Fruit fly (Drosophila melanogaster) whole organism, embryonic: ENCODE data around the gene CG43658.

ENCODE experiments used
- Antp ChIP-seq: fragments of 200-800 bp; sonication (Bioruptor generic); optimal IDR thresholded peaks from 3 replicates; lab custom pipeline; 2016; ENCODE audit warnings: missing biosample characterization, missing genetic modification characterization
- Atf3 ChIP-seq: fragments of 200-800 bp; sonication (Bioruptor generic); optimal IDR thresholded peaks from 3 replicates; lab custom pipeline; 2016; ENCODE audit warnings: missing biosample characterization, missing genetic modification characterization
- Bdp1 ChIP-seq: fragments of 200-800 bp; sonication (Bioruptor generic); optimal IDR thresholded peaks from 3 replicates; lab custom pipeline; 2016; ENCODE audit warnings: missing biosample characterization, missing genetic modification characterization
- Bgb ChIP-seq: fragments of 200-800 bp; sonication (Bioruptor generic); IDR thresholded peaks from 2 replicates; pipeline ENCODE4 v1.3.6; 2022; ENCODE audit warnings: missing biosample characterization, missing genetic modification characterization; ENCODE audit not compliant: partially characterized antibody
- CG10274 ChIP-seq: fragments of 200-800 bp; sonication (Bioruptor generic); optimal IDR thresholded peaks from 3 replicates; lab custom pipeline; 2017; ENCODE audit warnings: missing biosample characterization, mild to moderate bottlenecking, missing genetic modification characterization
- CG11247 ChIP-seq: fragments of 200-800 bp; sonication (Bioruptor generic); IDR thresholded peaks from 2 replicates; pipeline ENCODE4 v1.3.6; 2022; ENCODE audit warnings: missing biosample characterization, missing genetic modification characterization
- CG13123 ChIP-seq: fragments of 200-800 bp; sonication (Bioruptor generic); optimal IDR thresholded peaks from 2 replicates; lab custom pipeline; 2016; ENCODE audit warnings: missing biosample characterization, missing genetic modification characterization
- CG14667 ChIP-seq: fragments of 200-800 bp; sonication (Bioruptor generic); IDR thresholded peaks from 2 replicates; pipeline ENCODE4 v1.3.6; 2022; ENCODE audit warnings: missing biosample characterization, missing genetic modification characterization
- CG1792 ChIP-seq: fragments of 200-800 bp; sonication (Bioruptor generic); optimal IDR thresholded peaks from 2 replicates; lab custom pipeline; 2016; ENCODE audit warnings: missing biosample characterization, missing genetic modification characterization
- CG18764 ChIP-seq: fragments of 200-800 bp; sonication (Bioruptor generic); optimal IDR thresholded peaks from 3 replicates; lab custom pipeline; 2016; ENCODE audit warnings: missing biosample characterization, missing genetic modification characterization
- CG2116 ChIP-seq: fragments of 200-800 bp; sonication (Bioruptor generic); optimal IDR thresholded peaks from 3 replicates; lab custom pipeline; 2018; ENCODE audit warnings: missing biosample characterization, mild to moderate bottlenecking, missing genetic modification characterization
- CG2202 ChIP-seq: fragments of 200-800 bp; sonication (Bioruptor generic); optimal IDR thresholded peaks from 2 replicates; lab custom pipeline; 2018; ENCODE audit warnings: missing biosample characterization, mild to moderate bottlenecking, missing genetic modification characterization
- CG32772 ChIP-seq: fragments of 200-800 bp; sonication (Bioruptor generic); IDR thresholded peaks from 2 replicates; pipeline ENCODE4 v1.3.6; 2022; ENCODE audit warnings: missing biosample characterization, missing genetic modification characterization
- CG3281 ChIP-seq: fragments of 200-800 bp; sonication (Bioruptor generic); optimal IDR thresholded peaks from 3 replicates; lab custom pipeline; 2017; ENCODE audit warnings: missing biosample characterization, mild to moderate bottlenecking, missing genetic modification characterization
- CG33557 ChIP-seq: fragments of 200-800 bp; sonication (Bioruptor generic); optimal IDR thresholded peaks from 2 replicates; lab custom pipeline; 2019; ENCODE audit warnings: missing biosample characterization, mild to moderate bottlenecking, missing genetic modification characterization, moderate library complexity
- CG6175 ChIP-seq: fragments of 200-800 bp; sonication (Bioruptor generic); IDR thresholded peaks from 3 replicates; pipeline ENCODE4 v1.3.6; 2022; ENCODE audit warnings: missing biosample characterization, missing genetic modification characterization
- CG7963 ChIP-seq: fragments of 200-800 bp; sonication (Bioruptor generic); IDR thresholded peaks from 3 replicates; pipeline ENCODE4 v1.3.6; 2022; ENCODE audit warnings: missing biosample characterization, missing genetic modification characterization; ENCODE audit not compliant: partially characterized antibody
- CG8290 ChIP-seq, 3 experiments: fragments of 200-800 bp; sonication (Bioruptor generic); optimal IDR thresholded peaks; 2 replicates each; lab custom pipeline; 2016 to 2019; ENCODE audit warnings: missing biosample characterization in 3 of 3, missing genetic modification characterization in 3 of 3, mild to moderate bottlenecking in 2 of 3, moderate library complexity in 1 of 3
- CG8388 ChIP-seq: fragments of 200-800 bp; sonication (Bioruptor generic); optimal IDR thresholded peaks from 2 replicates; lab custom pipeline; 2019; ENCODE audit warnings: missing biosample characterization, mild to moderate bottlenecking, missing genetic modification characterization, moderate library complexity
- CG9437 ChIP-seq: fragments of 200-800 bp; sonication (Bioruptor generic); optimal IDR thresholded peaks from 2 replicates; lab custom pipeline; 2018; ENCODE audit warnings: missing biosample characterization, mild to moderate bottlenecking, missing genetic modification characterization
- CG9609 ChIP-seq: fragments of 200-800 bp; sonication (Bioruptor generic); optimal IDR thresholded peaks from 3 replicates; lab custom pipeline; 2016; ENCODE audit warnings: missing biosample characterization, missing genetic modification characterization
- CoRest ChIP-seq: fragments of 200-800 bp; sonication (Bioruptor generic); optimal IDR thresholded peaks from 3 replicates; lab custom pipeline; 2018; ENCODE audit warnings: missing biosample characterization, mild to moderate bottlenecking, missing genetic modification characterization, moderate library complexity
- CrebB ChIP-seq: fragments of 200-800 bp; sonication (Bioruptor generic); optimal IDR thresholded peaks from 3 replicates; lab custom pipeline; 2018; ENCODE audit warnings: missing biosample characterization, mild to moderate bottlenecking, missing genetic modification characterization
- Dref ChIP-seq: fragments of 200-800 bp; sonication (Bioruptor generic); IDR thresholded peaks from 2 replicates; pipeline ENCODE4 v1.3.6; 2022; ENCODE audit warnings: missing biosample characterization, missing genetic modification characterization
- Lhr ChIP-seq: fragments of 200-800 bp; sonication (Bioruptor generic); optimal IDR thresholded peaks from 3 replicates; lab custom pipeline; 2017; ENCODE audit warnings: mild to moderate bottlenecking, missing biosample characterization, missing genetic modification reagents, missing genetic modification characterization
- Lim3 ChIP-seq: fragments of 200-800 bp; sonication (Bioruptor generic); IDR thresholded peaks from 2 replicates; pipeline ENCODE4 v1.3.6; 2022; ENCODE audit warnings: missing biosample characterization, missing genetic modification characterization
- Pdp1 ChIP-seq, 2 experiments: fragments of 200-800 bp; sonication (Bioruptor generic); optimal IDR thresholded peaks; 3 replicates each; lab custom pipeline; 2016; ENCODE audit warnings: missing biosample characterization in 2 of 2, missing genetic modification characterization in 2 of 2, mild to moderate bottlenecking in 1 of 2, moderate library complexity in 1 of 2
- amos ChIP-seq: fragments of 200-800 bp; sonication (Bioruptor generic); IDR thresholded peaks from 2 replicates; pipeline ENCODE4 v1.3.6; 2022; ENCODE audit warnings: missing biosample characterization, missing genetic modification characterization; ENCODE audit not compliant: partially characterized antibody
- cg ChIP-seq: fragments of 200-800 bp; sonication (Bioruptor generic); optimal IDR thresholded peaks from 3 replicates; lab custom pipeline; 2019; ENCODE audit warnings: missing biosample characterization, mild to moderate bottlenecking, missing genetic modification characterization, moderate library complexity
- chinmo ChIP-seq: fragments of 200-800 bp; sonication (Bioruptor generic); IDR thresholded peaks from 4 replicates; pipeline ENCODE4 v1.3.6; 2022; ENCODE audit warnings: missing biosample characterization, missing genetic modification characterization; ENCODE audit not compliant: partially characterized antibody
- dmrt99B ChIP-seq: fragments of 200-800 bp; sonication (Bioruptor generic); optimal IDR thresholded peaks from 2 replicates; lab custom pipeline; 2018; ENCODE audit warnings: missing biosample characterization, mild to moderate bottlenecking, missing genetic modification characterization, moderate library complexity
- dysf ChIP-seq: fragments of 200-800 bp; sonication (Bioruptor generic); IDR thresholded peaks from 3 replicates; pipeline ENCODE4 v1.3.6; 2022; ENCODE audit warnings: missing biosample characterization, missing genetic modification characterization
- fru ChIP-seq: fragments of >200 bp; optimal IDR thresholded peaks from 2 replicates; lab custom pipeline; 2017
- ftz-f1 ChIP-seq: fragments of 200-800 bp; sonication (Bioruptor generic); optimal IDR thresholded peaks from 2 replicates; lab custom pipeline; 2016; ENCODE audit warnings: missing biosample characterization, missing genetic modification characterization
- gcm ChIP-seq: fragments of 200-800 bp; sonication (Bioruptor generic); optimal IDR thresholded peaks from 2 replicates; lab custom pipeline; 2019; ENCODE audit warnings: missing biosample characterization, mild to moderate bottlenecking, missing genetic modification characterization, moderate library complexity
- gsb ChIP-seq: fragments of 200-800 bp; sonication (Bioruptor generic); IDR thresholded peaks from 2 replicates; pipeline ENCODE4 v1.3.6; 2022; ENCODE audit warnings: missing biosample characterization, missing genetic modification characterization
- kah ChIP-seq: fragments of 200-800 bp; sonication (Bioruptor generic); optimal IDR thresholded peaks from 2 replicates; lab custom pipeline; 2018; ENCODE audit warnings: missing biosample characterization, mild to moderate bottlenecking, missing genetic modification characterization
- ken ChIP-seq: fragments of 200-800 bp; sonication (Bioruptor generic); IDR thresholded peaks from 3 replicates; pipeline ENCODE4 v1.3.6; 2022; ENCODE audit warnings: missing biosample characterization, missing genetic modification characterization
- klu ChIP-seq: fragments of 200-800 bp; sonication (Bioruptor generic); IDR thresholded peaks from 2 replicates; pipeline ENCODE4 v1.3.6; 2022; ENCODE audit warnings: missing biosample characterization, missing genetic modification characterization
- nom ChIP-seq: fragments of 200-800 bp; sonication (Bioruptor generic); optimal IDR thresholded peaks from 2 replicates; lab custom pipeline; 2017; ENCODE audit warnings: missing biosample characterization, missing genetic modification characterization, mild to moderate bottlenecking, moderate library complexity, missing genetic modification reagents
- org-1 ChIP-seq: fragments of 200-800 bp; sonication (Bioruptor generic); optimal IDR thresholded peaks from 2 replicates; lab custom pipeline; 2017; ENCODE audit warnings: missing biosample characterization, missing genetic modification characterization
- pita ChIP-seq: fragments of 200-800 bp; sonication (Bioruptor generic); optimal IDR thresholded peaks from 2 replicates; lab custom pipeline; 2017; ENCODE audit warnings: missing biosample characterization, mild to moderate bottlenecking, missing genetic modification characterization
- sc ChIP-seq, 3 experiments: fragments of >200 bp in 2 of 3; fragments of 200-800 bp in 1 of 3; sonication (Bioruptor generic) in 1 of 3; optimal IDR thresholded peaks; 2 replicates in 2 of 3; 3 replicates in 1 of 3; lab custom pipeline; 2017; ENCODE audit warnings: mild to moderate bottlenecking in 1 of 3, missing biosample characterization in 1 of 3, missing genetic modification characterization in 1 of 3, missing genetic modification reagents in 1 of 3
- scrt ChIP-seq: fragments of 200-800 bp; sonication (Bioruptor generic); optimal IDR thresholded peaks from 2 replicates; lab custom pipeline; 2018; ENCODE audit warnings: missing biosample characterization, mild to moderate bottlenecking, missing genetic modification characterization, moderate library complexity
- sim ChIP-seq: fragments of 200-800 bp; sonication (Bioruptor generic); IDR thresholded peaks from 2 replicates; pipeline ENCODE4 v1.3.6; 2022; ENCODE audit warnings: missing biosample characterization, missing genetic modification characterization
- sima ChIP-seq: fragments of 200-800 bp; sonication (Bioruptor generic); optimal IDR thresholded peaks from 2 replicates; lab custom pipeline; 2016; ENCODE audit warnings: missing biosample characterization, missing genetic modification characterization
- sna ChIP-seq: fragments of 200-800 bp; sonication (Bioruptor generic); IDR thresholded peaks from 2 replicates; pipeline ENCODE4 v1.3.6; 2022; ENCODE audit warnings: missing biosample characterization, missing genetic modification characterization; ENCODE audit not compliant: partially characterized antibody
- tgo ChIP-seq: fragments of 200-800 bp; sonication (Bioruptor generic); IDR thresholded peaks from 3 replicates; pipeline ENCODE4 v1.3.6; 2022; ENCODE audit warnings: missing biosample characterization, missing genetic modification characterization

Gene CG43658

dm6 chrX:17510125-17510903 is 50.7 kb downstream of the CG43658 start (continued):
- peak; percentile 27; the same call in 1 of the 2 replicates for TF ChIP-seq CG11247
- no peak for TF ChIP-seq sc (optimal IDR thresholded peaks at IDR 0.05; lab: Kevin White, UChicago)
- peak; percentile 36 for TF ChIP-seq sc (GFP tag; optimal IDR thresholded peaks at IDR 0.05; lab: Kevin White, UChicago)
- TF ChIP-seq fru: no peak
- peak; percentile 52; the same call in 2 of the 3 replicates for TF ChIP-seq tgo (GFP tag; lab: Robert Waterston, UW)
- TF ChIP-seq amos (GFP tag; lab: Robert Waterston, UW): no peak
- peak; percentile 56 for TF ChIP-seq dmrt99B (tag; lab: Kevin White, UChicago)
- TF ChIP-seq gsb (GFP tag; lab: Robert Waterston, UW): no peak; the same call in 1 of the 2 replicates
- no peak for TF ChIP-seq CG2116
- TF ChIP-seq CG13123 (GFP tag; lab: Kevin White, UChicago): no peak
- TF ChIP-seq ken: peak; percentile 12; the same call in 1 of the 3 replicates
- TF ChIP-seq CG18764 (GFP tag; lab: Kevin White, UChicago): no peak
- peak; percentile 48 for TF ChIP-seq CG14667 (GFP tag; lab: Robert Waterston, UW)
- TF ChIP-seq CG7963 (GFP tag; lab: Robert Waterston, UW): no peak
- TF ChIP-seq org-1 (GFP tag; lab: Kevin White, UChicago): no peak
- TF ChIP-seq Bdp1: no peak
- TF ChIP-seq Atf3 (GFP tag; lab: Kevin White, UChicago): peak; percentile 22
- TF ChIP-seq ftz-f1: no peak
- TF ChIP-seq Antp (GFP tag; lab: Kevin White, UChicago): peak; percentile 32
- no peak for TF ChIP-seq Bgb (GFP tag; lab: Robert Waterston, UW)
- peak; percentile 89 for TF ChIP-seq CG33557 (GFP tag; lab: Kevin White, UChicago)
- TF ChIP-seq CG3281: no peak
- peak; percentile 45 for TF ChIP-seq CG32772 (GFP tag; lab: Robert Waterston, UW)
- TF ChIP-seq sim (GFP tag; lab: Robert Waterston, UW): no peak
- no peak for TF ChIP-seq pita
- TF ChIP-seq sima (GFP tag; lab: Kevin White, UChicago): no peak
- TF ChIP-seq CrebB (tag; lab: Kevin White, UChicago): no peak
- TF ChIP-seq CG1792 (GFP tag; lab: Kevin White, UChicago): no peak
- peak; percentile 8 for TF ChIP-seq CG9609 (GFP tag; lab: Kevin White, UChicago)
- peak; percentile 18 for TF ChIP-seq nom (GFP tag; lab: Kevin White, UChicago)
- TF ChIP-seq CG2202 (tag; lab: Kevin White, UChicago): peak; percentile 63
- no peak for TF ChIP-seq klu (GFP tag; lab: Robert Waterston, UW)
- peak; percentile 6 for TF ChIP-seq CG8290 (GFP tag; optimal IDR thresholded peaks at IDR 0.05; lab: Kevin White, UChicago)
- TF ChIP-seq CG8290 (tag; optimal IDR thresholded peaks at IDR 0.05; lab: Kevin White, UChicago): peak; percentile 9 to 17
- TF ChIP-seq chinmo (GFP tag; lab: Robert Waterston, UW): no peak
- TF ChIP-seq Lim3: no peak
- peak; percentile 4 for TF ChIP-seq gcm (GFP tag; lab: Kevin White, UChicago)
- TF ChIP-seq Lhr: peak; percentile 40
- peak; percentile 39 for TF ChIP-seq CG8388 (GFP tag; lab: Kevin White, UChicago)
- TF ChIP-seq CG6175 (GFP tag; lab: Robert Waterston, UW): no peak
- no peak for TF ChIP-seq Dref (GFP tag; lab: Robert Waterston, UW)
- TF ChIP-seq CG10274 (GFP tag; lab: Kevin White, UChicago): no peak
- TF ChIP-seq sna (GFP tag; lab: Robert Waterston, UW): no peak
- peak; percentile 14 to 33 for TF ChIP-seq Pdp1 (GFP tag; optimal IDR thresholded peaks at IDR 0.05; lab: Kevin White, UChicago)
- TF ChIP-seq CoRest (tag; lab: Kevin White, UChicago): peak; percentile 57
- peak; percentile 60; the same call in 2 of the 3 replicates for TF ChIP-seq dysf (GFP tag; lab: Robert Waterston, UW)
- TF ChIP-seq scrt (GFP tag; lab: Kevin White, UChicago): no peak
- no peak for TF ChIP-seq cg (GFP tag; lab: Kevin White, UChicago)
- TF ChIP-seq CG9437 (GFP tag; lab: Kevin White, UChicago): no peak
- no peak for TF ChIP-seq kah
